Worm (Caenorhabditis elegans) whole organism, L2 larva: ENCODE data around the gene C36E6.8.

Source experiments
- R02D3.7 ChIP-seq: fragments of 150-350 bp; optimal IDR thresholded peaks from 2 replicates; lab custom pipeline; 2014; ENCODE audit warnings: missing biosample characterization, missing genetic modification characterization
- ZK546.5 ChIP-seq: sonication (generic microtip); optimal IDR thresholded peaks from 2 replicates; lab custom pipeline; 2017; ENCODE audit warnings: missing biosample characterization, missing genetic modification characterization
- ama-1 ChIP-seq: fragments of 150-350 bp; optimal IDR thresholded peaks from 2 replicates; lab custom pipeline; 2018; ENCODE audit warnings: inconsistent platforms
- dmd-4 ChIP-seq: sonication (generic microtip); optimal IDR thresholded peaks from 2 replicates; lab custom pipeline; 2017; ENCODE audit warnings: missing biosample characterization, missing genetic modification characterization
- gmeb-1 ChIP-seq: fragments of 150-350 bp; optimal IDR thresholded peaks from 2 replicates; lab custom pipeline; 2014; ENCODE audit warnings: missing biosample characterization, missing genetic modification characterization
- mbf-1 ChIP-seq: sonication (generic microtip); optimal IDR thresholded peaks from 2 replicates; lab custom pipeline; 2017; ENCODE audit warnings: missing biosample characterization, missing genetic modification characterization
- nhr-10 ChIP-seq: sonication (generic microtip); optimal IDR thresholded peaks from 2 replicates; lab custom pipeline; 2017; ENCODE audit warnings: missing biosample characterization, missing genetic modification characterization
- nhr-11 ChIP-seq: fragments of 150-350 bp; optimal IDR thresholded peaks from 2 replicates; lab custom pipeline; 2014; ENCODE audit warnings: missing biosample characterization, missing genetic modification characterization
- unc-62 ChIP-seq: fragments of 150-350 bp; optimal IDR thresholded peaks from 2 replicates; lab custom pipeline; 2014; ENCODE audit warnings: missing biosample characterization, missing genetic modification reagents, missing genetic modification characterization

DNA sequence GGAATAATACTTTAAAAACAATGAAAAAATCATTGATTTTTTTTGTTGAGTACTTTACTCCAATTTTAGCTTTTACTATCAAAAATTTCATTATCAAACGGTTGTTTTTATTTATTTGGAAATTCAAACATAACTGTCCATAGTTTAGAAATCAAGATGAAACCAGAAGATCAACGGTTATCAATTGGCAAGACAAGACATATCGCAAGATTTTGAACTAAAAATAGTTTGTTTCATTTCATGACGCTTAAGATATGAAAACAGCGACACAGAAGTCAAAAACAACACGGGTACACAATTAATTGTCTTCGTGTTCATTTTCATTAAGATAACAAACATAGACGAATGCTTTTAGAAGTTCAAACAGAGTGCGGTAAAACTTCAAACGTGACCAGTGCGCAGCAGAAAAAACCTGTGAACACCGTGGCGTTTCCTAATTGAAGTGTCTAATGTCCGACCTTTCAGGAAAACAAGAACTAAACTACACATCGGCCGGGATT is 20.9 kb upstream of the C36E6.8 start:
- TF ChIP-seq ZK546.5 (tag; lab: Kevin White, UChicago) = no peak
- TF ChIP-seq nhr-10 (tag; lab: Kevin White, UChicago) = no peak
- no peak for TF ChIP-seq unc-62
- TF ChIP-seq ama-1 (lab: Kevin White, UChicago) = no peak
- no peak for TF ChIP-seq dmd-4
- no peak for TF ChIP-seq gmeb-1 (tag; lab: Kevin White, UChicago)
- no peak for TF ChIP-seq nhr-11 (tag; lab: Kevin White, UChicago)
- TF ChIP-seq mbf-1 (tag; lab: Kevin White, UChicago) = no peak
- TF ChIP-seq R02D3.7 (tag; lab: Kevin White, UChicago) = no peak
